Worm (Caenorhabditis elegans) whole organism, midembryonic: ENCODE data around the gene C25G6.3.

Source experiments
- cog-1 ChIP-seq: sonication (generic microtip); optimal IDR thresholded peaks from 2 replicates; lab custom pipeline; 2016; ENCODE audit warnings: missing genetic modification characterization, missing compliant biosample characterization
- med-1 ChIP-seq: sonication (generic microtip); optimal IDR thresholded peaks from 2 replicates; lab custom pipeline; 2017; ENCODE audit warnings: missing genetic modification characterization, mild to moderate bottlenecking, missing compliant biosample characterization, antibody characterized with exemption, missing genetic modification reagents; ENCODE audit not compliant: insufficient read depth

DNA sequence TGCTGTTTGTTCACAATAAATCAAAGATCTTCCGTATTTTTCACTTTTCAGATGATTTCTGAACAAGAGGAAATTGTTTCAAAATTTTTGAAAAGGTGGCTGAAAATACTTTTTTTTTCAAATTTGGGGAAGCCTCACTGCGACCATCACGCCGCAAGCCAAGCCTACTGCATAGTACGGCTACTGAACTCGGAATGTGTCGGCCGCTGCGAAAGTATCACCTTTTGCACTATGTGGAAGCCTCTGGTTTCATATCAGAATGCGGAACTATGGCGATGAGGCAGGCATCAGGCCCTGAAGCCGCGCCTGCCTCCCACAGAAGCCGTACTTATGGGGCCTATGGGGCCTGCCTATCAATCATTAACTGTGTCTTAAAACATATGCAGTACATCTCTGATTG is 19.0 kb upstream of the C25G6.3 start:
- TF ChIP-seq med-1 (GFP tag; lab: Kevin White, UChicago) (no peak), cog-1 (tag; lab: Kevin White, UChicago) (no peak)
